Worm (Caenorhabditis elegans) whole organism, L4/young adult: ENCODE data around the gene srz-71.

Experiments used
- W03F9.2 ChIP-seq: fragments of 150-350 bp; optimal IDR thresholded peaks from 2 replicates; lab custom pipeline; 2014; ENCODE audit warnings: missing biosample characterization, missing genetic modification characterization
- him-1 ChIP-seq: sonication (generic microtip); optimal IDR thresholded peaks from 2 replicates; lab custom pipeline; 2016; ENCODE audit warnings: missing genotype, missing genetic modification reagents, missing genetic modification characterization, missing compliant biosample characterization

ce11 chrIV:16328519-16328918 lies 4.2 kb upstream of the srz-71 start, which contains the start of gene K03D3.2:
- no peak for TF ChIP-seq W03F9.2 (tag; lab: Kevin White, UChicago)
- TF ChIP-seq him-1 (tag; lab: Kevin White, UChicago) = no peak
